Worm (Caenorhabditis elegans) whole organism, L1 larva: Measurements from ENCODE around the gene C23G10.5.

Experiments
- ama-1 ChIP-seq: fragments of 150-350 bp; optimal IDR thresholded peaks from 2 replicates; lab custom pipeline; 2014
- ceh-90 ChIP-seq: sonication (generic microtip); optimal IDR thresholded peaks from 2 replicates; lab custom pipeline; 2016; ENCODE audit warnings: missing genetic modification characterization, missing compliant biosample characterization
- dpl-1 ChIP-seq, 3 experiments: fragments of 150-350 bp in 2 of 3; sonication (generic microtip) in 1 of 3; optimal IDR thresholded peaks; 2 replicates each; lab custom pipeline; 2014 to 2017; ENCODE audit warnings: missing biosample characterization in 3 of 3, missing genetic modification characterization in 3 of 3, missing genetic modification reagents in 3 of 3
- lsy-2 ChIP-seq, 2 experiments: fragments of 150-350 bp; optimal IDR thresholded peaks; 2 replicates each; lab custom pipeline; 2014; ENCODE audit warnings: missing biosample characterization in 2 of 2, missing genetic modification characterization in 2 of 2
- mep-1 ChIP-seq: fragments of 150-350 bp; optimal IDR thresholded peaks from 2 replicates; lab custom pipeline; 2014; ENCODE audit warnings: missing biosample characterization, missing genetic modification characterization
- nhr-76 ChIP-seq: sonication (generic microtip); optimal IDR thresholded peaks from 2 replicates; lab custom pipeline; 2017; ENCODE audit warnings: missing biosample characterization, missing genetic modification characterization
- sptf-1 ChIP-seq: fragments of 150-350 bp; optimal IDR thresholded peaks from 2 replicates; lab custom pipeline; 2014; ENCODE audit warnings: missing biosample characterization, missing genetic modification characterization

ce11 chrIII:6216833-6217466 lies 26.0 kb downstream of the C23G10.5 start, which contains the start of gene hot-4:
- no peak for TF ChIP-seq dpl-1 (GFP tag; optimal IDR thresholded peaks at IDR 0.05; lab: Kevin White, UChicago)
- TF ChIP-seq lsy-2 (tag; optimal IDR thresholded peaks at IDR 0.05; lab: Kevin White, UChicago): no peak
- TF ChIP-seq sptf-1 (tag; lab: Kevin White, UChicago): no peak
- TF ChIP-seq nhr-76: no peak
- TF ChIP-seq ceh-90 (tag; lab: Kevin White, UChicago): no peak
- no peak for TF ChIP-seq mep-1
- TF ChIP-seq ama-1 (lab: Kevin White, UChicago): no peak
